Fruit fly (Drosophila melanogaster): ENCODE measurements around the gene Abcd3.

The Abcd3 gene

DNA sequence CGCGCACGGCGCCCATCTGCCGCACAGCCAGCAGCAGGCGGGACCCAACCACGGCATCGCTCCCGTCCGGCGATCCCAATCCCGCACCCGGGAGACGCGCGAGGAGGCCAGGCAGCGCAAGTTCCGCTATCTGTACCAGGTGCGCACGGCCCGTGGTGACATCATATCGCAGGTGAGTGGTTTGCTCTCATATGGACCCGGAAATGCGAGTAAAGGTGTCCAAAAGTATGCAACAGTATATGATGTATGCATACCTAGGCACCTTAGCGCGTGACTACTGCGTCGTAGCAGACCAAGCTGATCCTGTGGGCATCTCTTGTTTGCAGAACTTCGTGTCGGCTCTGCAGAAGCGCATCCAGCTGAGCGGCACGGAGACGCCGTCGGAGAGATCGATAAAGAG lies 12.7 kb upstream of the Abcd3 start (continued):
- TF ChIP-seq CG6765 (GFP tag; optimal IDR thresholded peaks at IDR 0.05), result no peak

DNA sequence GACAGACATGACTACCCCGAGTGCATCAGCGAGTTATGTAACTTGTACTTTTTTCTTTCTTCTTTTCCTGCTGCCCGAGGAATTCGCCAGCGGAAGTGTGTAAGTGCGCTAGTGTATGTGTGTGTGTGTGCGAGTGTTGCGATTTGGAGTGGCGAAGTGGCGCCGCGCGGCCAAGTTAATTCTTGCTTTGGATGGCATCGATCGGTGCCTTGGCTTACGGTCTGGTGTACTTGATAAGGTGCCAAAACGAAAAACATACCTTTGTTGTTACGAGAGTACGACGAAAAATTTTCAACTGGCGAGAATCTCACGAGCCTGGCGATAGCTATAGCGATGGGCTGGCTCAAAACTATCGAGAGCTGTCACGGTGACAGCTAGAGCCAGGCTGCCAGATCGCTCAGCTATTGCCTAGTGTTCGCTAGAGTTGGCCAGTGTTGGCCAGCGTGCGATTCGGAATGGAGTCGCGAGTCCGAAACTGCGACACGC lies 6.5 kb upstream of the Abcd3 start, which contains the start of the genes CG18809, COX6B, CG33932 and Rpp20:
TSS of gene CG18809 (minus strand) at position 333 of the 486 bp plus-strand sequence.
TSS of gene COX6B (minus strand) at position 333 of the 486 bp plus-strand sequence.
TSS of gene CG33932 (plus strand) at position 429 of the 486 bp plus-strand sequence.
TSS of gene Rpp20 (plus strand) at position 429 of the 486 bp plus-strand sequence.
- TF ChIP-seq vfl (GFP tag; optimal IDR thresholded peaks at IDR 0.05) (peak; percentile 85), CG34422 (GFP tag; IDR thresholded peaks at IDR 0.05) (peak; percentile 80), HLH3B (GFP tag; IDR thresholded peaks at IDR 0.05) (peak; percentile 54), Meics (GFP tag; optimal IDR thresholded peaks at IDR 0.05) (peak; percentile 71), CG3995 (GFP tag; optimal IDR thresholded peaks at IDR 0.05) (peak; percentile 93), pho (GFP tag; optimal IDR thresholded peaks at IDR 0.05) (peak; percentile 83), stwl (tag; optimal IDR thresholded peaks at IDR 0.05) (peak; percentile 78), grau (tag; optimal IDR thresholded peaks at IDR 0.05) (peak; percentile 54), YL-1 (GFP tag; optimal IDR thresholded peaks at IDR 0.05) (peak; percentile 94), CG4424 (GFP tag; optimal IDR thresholded peaks at IDR 0.05) (peak; percentile 50), CG32767 (GFP tag; IDR thresholded peaks at IDR 0.05) (no peak), HHEX (GFP tag; optimal IDR thresholded peaks at IDR 0.05) (peak; percentile 54), ara (GFP tag; IDR thresholded peaks at IDR 0.05) (peak; percentile 65; the same call in 1 of the 2 replicates), Side (GFP tag; optimal IDR thresholded peaks at IDR 0.05) (peak; percentile 70), Hmx (GFP tag; optimal IDR thresholded peaks at IDR 0.05) (no peak), CG17361 (GFP tag; IDR thresholded peaks at IDR 0.05) (peak; percentile 20; the same call in 1 of the 3 replicates), Dfd (GFP tag; optimal IDR thresholded peaks at IDR 0.05) (no peak), Jarid2 (GFP tag; optimal IDR thresholded peaks at IDR 0.05) (no peak), CG4820 (GFP tag; optimal IDR thresholded peaks at IDR 0.05) (peak; percentile 28), prd (optimal IDR thresholded peaks at IDR 0.05) (no peak), prd (GFP tag; IDR thresholded peaks at IDR 0.05) (peak; percentile 40; the same call in 1 of the 3 replicates), btn (GFP tag; optimal IDR thresholded peaks at IDR 0.05) (no peak), sima (GFP tag; optimal IDR thresholded peaks at IDR 0.05) (no peak), CG8478 (optimal IDR thresholded peaks at IDR 0.05) (no peak), CG12659 (GFP tag; optimal IDR thresholded peaks at IDR 0.05) (peak; percentile 92), Kr (GFP tag; optimal IDR thresholded peaks at IDR 0.05) (no peak), sna (GFP tag; IDR thresholded peaks at IDR 0.05; ENCODE audit: partially characterized antibody) (peak; percentile 83), CG12744 (GFP tag; optimal IDR thresholded peaks at IDR 0.05) (peak; percentile 62), CG6689 (GFP tag; IDR thresholded peaks at IDR 0.05) (peak; percentile 20; the same call in 1 of the 2 replicates), CG12769 (tag; optimal IDR thresholded peaks at IDR 0.05) (no peak), B-H2 (GFP tag; optimal IDR thresholded peaks at IDR 0.05) (peak; percentile 79), CG2875 (GFP tag; optimal IDR thresholded peaks at IDR 0.05) (no peak), CG12155 (GFP tag; optimal IDR thresholded peaks at IDR 0.05) (peak; percentile 95), pfk (GFP tag; optimal IDR thresholded peaks at IDR 0.05) (peak; percentile 56), CG1024 (GFP tag; IDR thresholded peaks at IDR 0.05) (peak; percentile 25; the same call in 1 of the 2 replicates), pros (GFP tag; optimal IDR thresholded peaks at IDR 0.05) (no peak), CG8765 (GFP tag; IDR thresholded peaks at IDR 0.05) (peak; percentile 40; the same call in 1 of the 2 replicates), hth (optimal IDR thresholded peaks at IDR 0.05) (no peak), nerfin-1 (tag; optimal IDR thresholded peaks at IDR 0.05) (peak; percentile 65), tin (GFP tag; optimal IDR thresholded peaks at IDR 0.05) (peak; percentile 61), lab (GFP tag; optimal IDR thresholded peaks at IDR 0.05) (peak; percentile 80), tna (GFP tag; IDR thresholded peaks at IDR 0.05; ENCODE audit: partially characterized antibody) (peak; percentile 88), tx (GFP tag; optimal IDR thresholded peaks at IDR 0.05) (peak; percentile 62), her (GFP tag; optimal IDR thresholded peaks at IDR 0.05) (peak; percentile 75), CG8924 (tag; optimal IDR thresholded peaks at IDR 0.05) (peak; percentile 52), CG18011 (GFP tag; optimal IDR thresholded peaks at IDR 0.05) (peak; percentile 17), CG4404 (GFP tag; IDR thresholded peaks at IDR 0.05) (peak; percentile 18; the same call in 1 of the 2 replicates), hbn (GFP tag; IDR thresholded peaks at IDR 0.05; ENCODE audit: partially characterized antibody) (peak; percentile 91)
